Fruit fly (Drosophila melanogaster): ENCODE data around the gene MICU1.

MICU1 gene

dm6 chr2L:7154861-7155594 is 27.0 kb upstream of the MICU1 start (continued):
- TF ChIP-seq tio (GFP tag; optimal IDR thresholded peaks at IDR 0.05) = peak; percentile 19
- peak; percentile 4 for TF ChIP-seq CG12155 (GFP tag; optimal IDR thresholded peaks at IDR 0.05)
- TF ChIP-seq CG10209 (GFP tag; optimal IDR thresholded peaks at IDR 0.05) = peak; percentile 6
- no peak for TF ChIP-seq NK7.1 (GFP tag; optimal IDR thresholded peaks at IDR 0.05)
- TF ChIP-seq chinmo (GFP tag; IDR thresholded peaks at IDR 0.05; ENCODE audit: partially characterized antibody) = no peak
- no peak for TF ChIP-seq prd (optimal IDR thresholded peaks at IDR 0.05)
- TF ChIP-seq prd (GFP tag; IDR thresholded peaks at IDR 0.05) = peak; percentile 72
- TF ChIP-seq PHDP (tag; optimal IDR thresholded peaks at IDR 0.05) = peak; percentile 20
- TF ChIP-seq CG9797 (GFP tag; optimal IDR thresholded peaks at IDR 0.05) = no peak
- TF ChIP-seq CG2889 (GFP tag; IDR thresholded peaks at IDR 0.05) = no peak
- no peak for TF ChIP-seq CG8281 (tag; optimal IDR thresholded peaks at IDR 0.05)
- TF ChIP-seq CG33557 (GFP tag; optimal IDR thresholded peaks at IDR 0.05) = no peak
- peak; percentile 9 for TF ChIP-seq pum (GFP tag; optimal IDR thresholded peaks at IDR 0.05)
- no peak for TF ChIP-seq sima (GFP tag; optimal IDR thresholded peaks at IDR 0.05)
- peak; percentile 40 for TF ChIP-seq wek (GFP tag; optimal IDR thresholded peaks at IDR 0.05)
- peak; percentile 18 for TF ChIP-seq ind (GFP tag; optimal IDR thresholded peaks at IDR 0.05)
- TF ChIP-seq CG13894 (tag; optimal IDR thresholded peaks at IDR 0.05) = peak; percentile 7
- no peak for TF ChIP-seq CG13123 (GFP tag; optimal IDR thresholded peaks at IDR 0.05)
- no peak for TF ChIP-seq Sin3A (optimal IDR thresholded peaks at IDR 0.05)
- TF ChIP-seq NC2α (GFP tag; optimal IDR thresholded peaks at IDR 0.05) = no peak
- peak; percentile 9 for TF ChIP-seq CG18619 (GFP tag; optimal IDR thresholded peaks at IDR 0.05)
- peak; percentile 76 for TF ChIP-seq Blimp-1 (GFP tag; optimal IDR thresholded peaks at IDR 0.05)
- no peak for TF ChIP-seq bbx (GFP tag; IDR thresholded peaks at IDR 0.05; ENCODE audit: partially characterized antibody)
- TF ChIP-seq CG34376 (GFP tag; optimal IDR thresholded peaks at IDR 0.05) = no peak
- TF ChIP-seq scrt (GFP tag; optimal IDR thresholded peaks at IDR 0.05) = no peak
- TF ChIP-seq CG30403 (GFP tag; optimal IDR thresholded peaks at IDR 0.05) = peak; percentile 41
- no peak for TF ChIP-seq CG4617 (GFP tag; optimal IDR thresholded peaks at IDR 0.05; ENCODE audit: borderline replicate concordance)
- no peak for TF ChIP-seq sqz (GFP tag; optimal IDR thresholded peaks at IDR 0.05)
- no peak for TF ChIP-seq CG17568 (GFP tag; optimal IDR thresholded peaks at IDR 0.05)
- no peak for TF ChIP-seq wor (GFP tag; IDR thresholded peaks at IDR 0.05)
- TF ChIP-seq fd64A (GFP tag; optimal IDR thresholded peaks at IDR 0.05) = no peak
- peak; percentile 11 for TF ChIP-seq Fer1 (GFP tag; optimal IDR thresholded peaks at IDR 0.05)
- TF ChIP-seq en (GFP tag; optimal IDR thresholded peaks at IDR 0.05) = no peak
- no peak for TF ChIP-seq CG3281 (GFP tag; optimal IDR thresholded peaks at IDR 0.05)
- TF ChIP-seq run (tag; optimal IDR thresholded peaks at IDR 0.05) = no peak
- TF ChIP-seq CG12299 (tag; optimal IDR thresholded peaks at IDR 0.05) = no peak
- TF ChIP-seq HmgD (GFP tag; optimal IDR thresholded peaks at IDR 0.05) = no peak
- no peak for TF ChIP-seq fd102C (GFP tag; optimal IDR thresholded peaks at IDR 0.05)
- no peak for TF ChIP-seq CG31224 (GFP tag; IDR thresholded peaks at IDR 0.05)
- TF ChIP-seq jing (GFP tag; optimal IDR thresholded peaks at IDR 0.05) = no peak
- TF ChIP-seq al (GFP tag; IDR thresholded peaks at IDR 0.05) = no peak
- TF ChIP-seq Hr51 (GFP tag; optimal IDR thresholded peaks at IDR 0.05) = peak in 1 of 2 experiments; percentile 53
- TF ChIP-seq Awh (GFP tag; IDR thresholded peaks at IDR 0.05) = 0 out of 2 replicates have a peak, but pooled peaks have one; percentile 36
- TF ChIP-seq YL-1 (GFP tag; optimal IDR thresholded peaks at IDR 0.05) = no peak
- 0 out of 3 replicates have a peak, but pooled peaks have one; percentile 36 for TF ChIP-seq jigr1 (GFP tag; IDR thresholded peaks at IDR 0.05)
- TF ChIP-seq CG11398 (GFP tag; optimal IDR thresholded peaks at IDR 0.05) = no peak
- no peak for TF ChIP-seq Fer2 (tag; optimal IDR thresholded peaks at IDR 0.05)
- no peak for TF ChIP-seq gcm2 (GFP tag; optimal IDR thresholded peaks at IDR 0.05)
- TF ChIP-seq gsb-n (tag; optimal IDR thresholded peaks at IDR 0.05) = peak; percentile 37
- no peak for TF ChIP-seq hth (optimal IDR thresholded peaks at IDR 0.05)
